Worm (Caenorhabditis elegans): Measurements from ENCODE around the gene C08B6.8.

ce11 chrV:10152278-10152677 is 17.8 kb downstream of the C08B6.8 start, which contains the start of gene srsx-28:
- no peak for TF ChIP-seq fos-1 (tag; optimal IDR thresholded peaks at IDR 0.05)
- TF ChIP-seq ceh-32 (tag; optimal IDR thresholded peaks at IDR 0.05; ENCODE audit: poor library complexity) = no peak
- no peak for TF ChIP-seq zag-1 (tag; optimal IDR thresholded peaks at IDR 0.05)
- TF ChIP-seq nhr-28 (tag; optimal IDR thresholded peaks at IDR 0.05) = no peak
- no peak for TF ChIP-seq snpc-4 (tag; optimal IDR thresholded peaks at IDR 0.05)
- TF ChIP-seq dve-1 (tag; optimal IDR thresholded peaks at IDR 0.05; ENCODE audit: insufficient read depth) = no peak
- no peak for TF ChIP-seq F49E8.2 (tag; optimal IDR thresholded peaks at IDR 0.05; ENCODE audit: borderline replicate concordance)
- TF ChIP-seq T20F7.1 (GFP tag; optimal IDR thresholded peaks at IDR 0.05) = no peak

Measured in whole organism, L4 larva.